Worm (Caenorhabditis elegans): Measurements from ENCODE around the gene C23G10.10.

C23G10.10 gene

ce11 chrIII:6210215-6210822, 3.5 kb downstream of the C23G10.10 start (continued):
- TF ChIP-seq B0336.3 (GFP tag; IDR thresholded peaks at IDR 0.05) = peak; percentile 63
- TF ChIP-seq ets-4 (GFP tag; optimal IDR thresholded peaks at IDR 0.05) = no peak
- TF ChIP-seq madf-6 (GFP tag; IDR thresholded peaks at IDR 0.05) = peak; percentile 68
- TF ChIP-seq sdz-38 (tag; optimal IDR thresholded peaks at IDR 0.05) = no peak
- TF ChIP-seq D2030.7 (GFP tag; IDR thresholded peaks at IDR 0.05) = peak; percentile 80
- TF ChIP-seq C17E4.6 (GFP tag; IDR thresholded peaks at IDR 0.05) = no peak
- no peak for TF ChIP-seq hlh-26 (GFP tag; conservative IDR thresholded peaks at IDR 0.05)
- peak; percentile 86 for TF ChIP-seq hmg-1.2 (GFP tag; IDR thresholded peaks at IDR 0.05)
- peak; percentile 51 for TF ChIP-seq xnd-1 (tag; optimal IDR thresholded peaks at IDR 0.05)
- peak; percentile 64 for TF ChIP-seq athp-1 (tag; optimal IDR thresholded peaks at IDR 0.05)
- TF ChIP-seq ekl-4 (GFP tag; IDR thresholded peaks at IDR 0.05) = 0 out of 2 replicates have a peak, but pooled peaks have one; percentile 42
- TF ChIP-seq efl-1 (GFP tag; optimal IDR thresholded peaks at IDR 0.05) = no peak

ce11 chrIII:6208984-6209383, 4.8 kb downstream of the C23G10.10 start, which contains the start of gene C23G10.1:
Gene C23G10.1 (plus strand): TSS chrIII:6209284.
- TF ChIP-seq ceh-100 (GFP tag; IDR thresholded peaks at IDR 0.05) (no peak), F49E8.2 (tag; optimal IDR thresholded peaks at IDR 0.05; ENCODE audit: insufficient read depth) (peak; percentile 32), atf-7 (tag; optimal IDR thresholded peaks at IDR 0.05) (no peak), B0019.2 (GFP tag; conservative IDR thresholded peaks at IDR 0.05) (no peak), F23B12.7 (tag; optimal IDR thresholded peaks at IDR 0.05; ENCODE audit: insufficient read depth) (no peak), egl-18 (GFP tag; IDR thresholded peaks at IDR 0.05) (no peak)

- TF ChIP-seq F52B5.7 (tag; optimal IDR thresholded peaks at IDR 0.05) (no peak), nhr-80 (tag; optimal IDR thresholded peaks at IDR 0.05) (no peak), snpc-3.4 (tag; optimal IDR thresholded peaks at IDR 0.05) (peak; percentile 54), snpc-1.3 (tag; optimal IDR thresholded peaks at IDR 0.05; ENCODE audit: insufficient read depth) (peak; percentile 42), tlf-1 (GFP tag; optimal IDR thresholded peaks at IDR 0.05) (peak; percentile 41), Y79H2A.3 (GFP tag; conservative IDR thresholded peaks at IDR 0.05) (no peak), F39B2.1 (GFP tag; IDR thresholded peaks at IDR 0.05) (peak; percentile 75; the same call in 1 of the 2 replicates), B0336.3 (GFP tag; IDR thresholded peaks at IDR 0.05) (peak; percentile 48; the same call in 1 of the 2 replicates), pbrm-1 (GFP tag; IDR thresholded peaks at IDR 0.05) (peak; percentile 61; the same call in 1 of the 2 replicates), lin-26 (GFP tag; IDR thresholded peaks at IDR 0.05) (peak; percentile 69), efl-1 (GFP tag; optimal IDR thresholded peaks at IDR 0.05) (peak; percentile 3), nhr-179 (tag; optimal IDR thresholded peaks at IDR 0.05) (no peak), madf-6 (GFP tag; IDR thresholded peaks at IDR 0.05) (peak; percentile 74), snpc-1.1 (tag; optimal IDR thresholded peaks at IDR 0.05; ENCODE audit: insufficient read depth) (peak; percentile 65), tbx-9 (tag; optimal IDR thresholded peaks at IDR 0.05; ENCODE audit: borderline replicate concordance) (no peak), atf-7 (tag; optimal IDR thresholded peaks at IDR 0.05) (peak; percentile 18), hsf-1 (GFP tag; IDR thresholded peaks at IDR 0.05) (peak; percentile 61), F49E8.2 (tag; optimal IDR thresholded peaks at IDR 0.05; ENCODE audit: insufficient read depth) (peak; percentile 83), ztf-6 (GFP tag; IDR thresholded peaks at IDR 0.05) (no peak), nfyb-1 (GFP tag; IDR thresholded peaks at IDR 0.05) (0 out of 2 replicates have a peak, but pooled peaks have one; percentile 27), ceh-40 (GFP tag; IDR thresholded peaks at IDR 0.05) (no peak), hmg-1.2 (GFP tag; IDR thresholded peaks at IDR 0.05) (peak; percentile 30; the same call in 1 of the 2 replicates), Y56A3A.18 (GFP tag; IDR thresholded peaks at IDR 0.05) (peak; percentile 68; the same call in 1 of the 2 replicates), hrde-1 (tag; optimal IDR thresholded peaks at IDR 0.05; ENCODE audit: borderline replicate concordance) (peak; percentile 23), Y95B8A.8 (GFP tag; IDR thresholded peaks at IDR 0.05) (0 out of 2 replicates have a peak, but pooled peaks have one; percentile 31), die-1 (tag; optimal IDR thresholded peaks at IDR 0.05) (peak; percentile 31), ceh-27 (GFP tag; optimal IDR thresholded peaks at IDR 0.05) (no peak), ceh-100 (GFP tag; IDR thresholded peaks at IDR 0.05) (peak; percentile 27; the same call in 1 of the 2 replicates), snpc-4 (GFP tag; optimal IDR thresholded peaks at IDR 0.05) (no peak), snpc-4 (tag; optimal IDR thresholded peaks at IDR 0.05) (peak in 2 of 4 experiments; percentile 24), xnd-1 (tag; optimal IDR thresholded peaks at IDR 0.05) (peak; percentile 18), lsl-1 (GFP tag; optimal IDR thresholded peaks at IDR 0.05) (peak; percentile 1)
These were observed 5.9 kb downstream of the C23G10.10 start, which contains the start of gene C23G10.2 for ce11 chrIII:6207881-6208280. Gene C23G10.2 (plus strand): TSS chrIII:6208064.
